Fruit fly (Drosophila melanogaster): ENCODE results near the gene CrebB.

- TF ChIP-seq CG8478 (optimal IDR thresholded peaks at IDR 0.05), result no peak
- no peak for TF ChIP-seq CTCF (optimal IDR thresholded peaks at IDR 0.05)
These were observed 1.2 kb upstream of the CrebB start for dm6 chrX:18364999-18365398.

All from S2 (cell line).